Worm (Caenorhabditis elegans) whole organism, midembryonic: ENCODE results near the gene C50F4.10.

Experiments used
- T22C8.4 ChIP-seq: fragments of 200-800 bp; sonication (Bioruptor generic); IDR thresholded peaks from 2 replicates; pipeline ENCODE4 v1.3.6; 2022; ENCODE audit warnings: missing genetic modification characterization, missing compliant biosample characterization
- cog-1 ChIP-seq: sonication (generic microtip); optimal IDR thresholded peaks from 2 replicates; lab custom pipeline; 2016; ENCODE audit warnings: missing genetic modification characterization, missing compliant biosample characterization
- flt-1 ChIP-seq: fragments of 200-800 bp; sonication (Bioruptor generic); IDR thresholded peaks from 2 replicates; pipeline ENCODE4 v1.3.6; 2022; ENCODE audit warnings: missing genetic modification characterization, missing compliant biosample characterization
- klf-2 ChIP-seq: fragments of 200-800 bp; sonication (Bioruptor generic); conservative IDR thresholded peaks from 2 replicates; pipeline ENCODE4 v1.3.6; 2022; ENCODE audit warnings: missing genetic modification reagents, missing genetic modification characterization, missing compliant biosample characterization
- med-1 ChIP-seq: sonication (generic microtip); optimal IDR thresholded peaks from 2 replicates; lab custom pipeline; 2017; ENCODE audit warnings: missing genetic modification characterization, mild to moderate bottlenecking, missing compliant biosample characterization, antibody characterized with exemption, missing genetic modification reagents; ENCODE audit not compliant: insufficient read depth
- ref-1 ChIP-seq: fragments of 200-800 bp; sonication (Bioruptor generic); conservative IDR thresholded peaks from 2 replicates; pipeline ENCODE4 v1.3.6; 2022; ENCODE audit warnings: missing genetic modification reagents, missing genetic modification characterization, missing compliant biosample characterization
- ztf-29 ChIP-seq: fragments of 200-800 bp; sonication (Bioruptor generic); IDR thresholded peaks from 2 replicates; pipeline ENCODE4 v1.3.6; 2022; ENCODE audit warnings: missing genetic modification reagents, missing genetic modification characterization, missing compliant biosample characterization

- TF ChIP-seq ztf-29 (GFP tag; lab: Robert Waterston, UW) (no peak), T22C8.4 (GFP tag; lab: Robert Waterston, UW) (no peak), ref-1 (GFP tag; lab: Robert Waterston, UW) (no peak), med-1 (no peak), flt-1 (GFP tag; lab: Robert Waterston, UW) (no peak), cog-1 (tag; lab: Kevin White, UChicago) (no peak), klf-2 (no peak)
These were observed 30.4 kb downstream of the C50F4.10 start, which contains the start of gene swt-5 for ce11 chrV:9500826-9501451.
